Fruit fly (Drosophila melanogaster): ENCODE results near the gene CG4768.

Gene CG4768

dm6 chrX:16772882-16773827 is 18.8 kb upstream of the CG4768 start (continued):
- TF ChIP-seq CG2712 (tag; optimal IDR thresholded peaks at IDR 0.05) (peak; percentile 78), NC2α (GFP tag; optimal IDR thresholded peaks at IDR 0.05) (no peak), onecut (GFP tag; IDR thresholded peaks at IDR 0.05) (peak; percentile 61), CG14667 (GFP tag; IDR thresholded peaks at IDR 0.05) (peak; percentile 49), CG10431 (GFP tag; optimal IDR thresholded peaks at IDR 0.05) (no peak), kni (GFP tag; optimal IDR thresholded peaks at IDR 0.05) (no peak), NfI (GFP tag; optimal IDR thresholded peaks at IDR 0.05) (no peak), CG4617 (GFP tag; optimal IDR thresholded peaks at IDR 0.05; ENCODE audit: borderline replicate concordance) (no peak), Bdp1 (GFP tag; optimal IDR thresholded peaks at IDR 0.05) (no peak), CG13424 (tag; optimal IDR thresholded peaks at IDR 0.05) (peak; percentile 51), CG10959 (GFP tag; IDR thresholded peaks at IDR 0.05) (peak; percentile 78), CG15269 (tag; optimal IDR thresholded peaks at IDR 0.05) (no peak), ham (GFP tag; IDR thresholded peaks at IDR 0.05) (no peak), trh (GFP tag; optimal IDR thresholded peaks at IDR 0.05) (no peak), sna (GFP tag; IDR thresholded peaks at IDR 0.05; ENCODE audit: partially characterized antibody) (no peak), chm (GFP tag; IDR thresholded peaks at IDR 0.05) (peak; percentile 81; the same call in 1 of the 2 replicates), Rfx (GFP tag; IDR thresholded peaks at IDR 0.05) (peak; percentile 37; the same call in 1 of the 2 replicates), B-H1 (GFP tag; IDR thresholded peaks at IDR 0.05) (peak; percentile 43; the same call in 2 of the 3 replicates), cad (GFP tag; optimal IDR thresholded peaks at IDR 0.05) (no peak), Ets65A (GFP tag) (peak; percentile 89), CG7372 (GFP tag; IDR thresholded peaks at IDR 0.05) (no peak), bigmax (GFP tag; optimal IDR thresholded peaks at IDR 0.05) (no peak), CG2202 (tag; optimal IDR thresholded peaks at IDR 0.05) (peak; percentile 38), B-H2 (GFP tag; optimal IDR thresholded peaks at IDR 0.05) (no peak), wdn (GFP tag; IDR thresholded peaks at IDR 0.05) (no peak), CG12236 (GFP tag; optimal IDR thresholded peaks at IDR 0.05) (no peak), CG11398 (GFP tag; optimal IDR thresholded peaks at IDR 0.05) (no peak), CG2199 (GFP tag; IDR thresholded peaks at IDR 0.05) (peak; percentile 70; the same call in 1 of the 3 replicates), maf-S (GFP tag; optimal IDR thresholded peaks at IDR 0.05) (no peak), CG17568 (GFP tag; optimal IDR thresholded peaks at IDR 0.05) (no peak), ro (GFP tag; IDR thresholded peaks at IDR 0.05) (0 out of 2 replicates have a peak, but pooled peaks have one; percentile 15), D19B (GFP tag; optimal IDR thresholded peaks at IDR 0.05) (no peak), CG18619 (GFP tag; optimal IDR thresholded peaks at IDR 0.05) (no peak), Dbx (GFP tag; IDR thresholded peaks at IDR 0.05) (no peak), CrebB (tag; optimal IDR thresholded peaks at IDR 0.05) (no peak), CG4282 (GFP tag; optimal IDR thresholded peaks at IDR 0.05) (no peak), CG13624 (GFP tag; optimal IDR thresholded peaks at IDR 0.05) (peak; percentile 52), CG14860 (GFP tag; IDR thresholded peaks at IDR 0.05; ENCODE audit: partially characterized antibody) (no peak), caup (GFP tag; optimal IDR thresholded peaks at IDR 0.05; ENCODE audit: severe bottlenecking) (no peak), CG4360 (GFP tag; IDR thresholded peaks at IDR 0.05) (peak; percentile 50; the same call in 1 of the 2 replicates), kah (GFP tag; optimal IDR thresholded peaks at IDR 0.05) (no peak), Asciz (GFP tag; optimal IDR thresholded peaks at IDR 0.05) (peak; percentile 11), CG10267 (tag; optimal IDR thresholded peaks at IDR 0.05) (peak; percentile 62), CG14710 (tag; optimal IDR thresholded peaks at IDR 0.05) (peak; percentile 64), NFAT (GFP tag; IDR thresholded peaks at IDR 0.05) (no peak), pho (GFP tag; optimal IDR thresholded peaks at IDR 0.05) (no peak), CG34422 (GFP tag; IDR thresholded peaks at IDR 0.05) (peak; percentile 57; the same call in 2 of the 3 replicates), sqz (GFP tag; optimal IDR thresholded peaks at IDR 0.05) (no peak), lmd (GFP tag; IDR thresholded peaks at IDR 0.05) (peak; percentile 65)

All from whole organism, embryonic.